Fruit fly (Drosophila melanogaster): Measurements from ENCODE around the gene Scsalpha1.

The Scsalpha1 gene

DNA sequence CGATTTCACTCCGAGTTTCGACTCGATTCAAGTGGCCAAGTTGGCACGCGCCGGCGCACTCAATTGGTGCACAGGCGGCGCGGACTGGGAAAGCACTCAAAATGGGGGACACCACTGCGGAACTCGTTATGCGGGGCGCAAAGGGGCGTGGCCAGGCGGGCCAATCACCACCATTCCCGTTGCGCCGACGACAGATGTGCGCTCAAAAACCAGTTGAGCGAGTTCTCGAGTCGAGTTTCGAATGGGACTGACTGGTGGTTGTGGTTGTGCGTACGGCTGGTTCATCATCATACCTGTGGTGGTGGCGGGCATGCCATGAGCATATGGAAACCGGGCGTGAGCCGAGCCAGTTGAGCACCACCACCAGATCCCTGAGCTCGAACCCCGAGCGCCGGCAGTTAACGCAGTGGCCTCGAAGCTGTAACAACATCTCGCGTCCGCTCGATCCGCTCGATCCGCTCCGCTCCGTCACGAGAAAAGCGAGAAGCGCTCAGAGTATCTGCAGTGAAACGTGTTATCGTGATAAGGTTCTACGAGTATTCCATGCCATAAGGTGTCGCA is 31.9 kb downstream of the Scsalpha1 start, which contains the start of gene Awh (continued):
- no peak for TF ChIP-seq Blimp-1 (GFP tag; optimal IDR thresholded peaks at IDR 0.05)
- no peak for TF ChIP-seq cyc (GFP tag; optimal IDR thresholded peaks at IDR 0.05)
- no peak for TF ChIP-seq spab (GFP tag; optimal IDR thresholded peaks at IDR 0.05)
- no peak for TF ChIP-seq CG34406 (GFP tag; optimal IDR thresholded peaks at IDR 0.05)
- TF ChIP-seq CG3919 (GFP tag; optimal IDR thresholded peaks at IDR 0.05), result peak; percentile 35
- TF ChIP-seq CG6276 (GFP tag; optimal IDR thresholded peaks at IDR 0.05), result no peak
- TF ChIP-seq lz (GFP tag; optimal IDR thresholded peaks at IDR 0.05), result no peak
- TF ChIP-seq CG15336 (GFP tag; IDR thresholded peaks at IDR 0.05), result peak; percentile 35; the same call in 1 of the 2 replicates
- peak; percentile 34 for TF ChIP-seq CG1621 (tag; optimal IDR thresholded peaks at IDR 0.05)
- TF ChIP-seq CG9139 (GFP tag; optimal IDR thresholded peaks at IDR 0.05), result peak; percentile 13
- no peak for TF ChIP-seq Gug (GFP tag; IDR thresholded peaks at IDR 0.05)
- TF ChIP-seq CG11902 (GFP tag; optimal IDR thresholded peaks at IDR 0.05), result no peak
- no peak for TF ChIP-seq Hr39 (GFP tag; optimal IDR thresholded peaks at IDR 0.05)

DNA sequence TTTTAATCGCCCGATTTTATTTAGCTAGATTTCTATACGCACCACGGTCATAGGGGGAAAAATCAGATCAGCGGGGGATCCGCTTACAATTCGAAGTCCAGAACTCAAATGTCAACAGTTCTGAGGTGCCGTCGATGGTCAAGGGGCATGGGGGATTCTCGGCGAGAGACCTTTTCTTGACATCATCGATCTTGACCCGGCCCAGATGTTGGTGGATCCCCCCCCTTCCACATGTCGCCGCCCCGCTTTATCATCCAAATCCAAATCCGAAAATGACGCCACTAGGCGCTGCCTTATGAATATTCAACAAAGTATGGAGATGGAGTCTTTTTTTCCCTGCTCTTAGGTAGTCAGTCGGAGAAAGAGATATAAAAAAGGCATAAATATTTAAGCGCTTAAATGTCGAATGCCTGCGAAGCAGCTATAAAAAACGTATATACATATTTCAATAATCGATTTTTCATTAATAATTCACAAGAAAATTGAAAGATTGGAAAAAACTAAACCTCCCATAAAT is 33.9 kb downstream of the Scsalpha1 start:
- no peak for TF ChIP-seq svp (GFP tag)
- no peak for TF ChIP-seq achi (GFP tag; optimal IDR thresholded peaks at IDR 0.05)
- TF ChIP-seq dac (GFP tag; optimal IDR thresholded peaks at IDR 0.05), result no peak
- TF ChIP-seq Blimp-1 (GFP tag; optimal IDR thresholded peaks at IDR 0.05), result no peak
- no peak for TF ChIP-seq CG34406 (GFP tag; optimal IDR thresholded peaks at IDR 0.05)
- TF ChIP-seq Sox102F (GFP tag; optimal IDR thresholded peaks at IDR 0.05), result no peak
- no peak for TF ChIP-seq CG7368 (GFP tag; optimal IDR thresholded peaks at IDR 0.05)
- no peak for TF ChIP-seq CG9139 (GFP tag; optimal IDR thresholded peaks at IDR 0.05)
- TF ChIP-seq OdsH (GFP tag; optimal IDR thresholded peaks at IDR 0.05), result no peak

DNA sequence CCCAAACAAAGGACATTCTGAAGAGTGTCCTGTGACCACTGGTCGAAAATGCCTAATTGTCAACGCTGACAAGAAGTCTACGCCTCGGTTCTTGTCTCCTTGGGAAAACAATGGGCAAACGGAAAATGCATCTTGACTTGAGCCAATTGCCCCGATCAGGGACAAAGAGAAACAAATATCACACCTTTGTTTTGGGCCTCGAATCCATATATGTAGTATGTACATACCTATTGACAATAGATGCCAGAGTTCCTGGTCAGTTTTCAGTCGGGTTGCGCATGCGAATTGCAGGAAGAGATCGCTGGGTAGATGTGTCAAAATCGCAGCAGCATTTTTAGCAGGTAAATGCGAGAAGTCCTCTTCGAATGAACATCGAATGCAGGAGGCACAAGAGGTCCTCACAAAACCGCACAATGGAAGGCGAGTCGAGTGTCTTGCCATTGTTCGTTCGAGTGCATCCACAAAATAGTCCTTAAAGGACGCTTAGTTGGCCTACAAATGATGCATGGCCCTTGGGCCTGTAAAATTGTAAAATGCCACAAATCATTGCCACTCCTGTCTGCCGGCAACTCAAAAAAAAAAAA is 34.8 kb downstream of the Scsalpha1 start:
- TF ChIP-seq ss (GFP tag; optimal IDR thresholded peaks at IDR 0.05), result no peak
- no peak for TF ChIP-seq Sox14 (GFP tag; optimal IDR thresholded peaks at IDR 0.05)
- TF ChIP-seq salr (GFP tag; optimal IDR thresholded peaks at IDR 0.05), result no peak
- TF ChIP-seq achi (GFP tag; optimal IDR thresholded peaks at IDR 0.05), result no peak
- no peak for TF ChIP-seq svp (GFP tag)
- no peak for TF ChIP-seq CG1621 (tag; optimal IDR thresholded peaks at IDR 0.05)
- TF ChIP-seq CG32006 (GFP tag; optimal IDR thresholded peaks at IDR 0.05), result no peak
- TF ChIP-seq Smox (GFP tag; optimal IDR thresholded peaks at IDR 0.05), result no peak
- TF ChIP-seq CG7368 (GFP tag; optimal IDR thresholded peaks at IDR 0.05), result no peak
- TF ChIP-seq Ets96B (tag; optimal IDR thresholded peaks at IDR 0.05), result no peak

DNA sequence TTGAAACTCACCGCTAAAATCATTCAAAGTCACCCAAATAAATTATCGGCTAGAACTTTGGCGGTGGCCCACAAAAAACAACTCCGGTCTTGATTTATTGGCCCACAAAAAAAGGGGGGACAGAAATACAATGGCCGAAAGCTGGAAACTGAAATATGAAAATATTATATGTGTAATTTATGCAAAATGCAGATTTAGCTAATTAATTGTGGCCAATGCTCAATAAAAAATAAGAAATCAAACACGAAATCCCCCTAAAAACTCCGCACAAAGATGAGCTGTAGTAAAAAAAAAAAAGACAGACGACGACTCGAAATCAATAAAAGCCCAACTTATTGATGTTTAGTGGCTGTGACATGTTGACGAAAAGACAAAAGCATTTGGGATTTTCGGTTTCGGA is 35.8 kb downstream of the Scsalpha1 start:
- no peak for TF ChIP-seq ss (GFP tag; optimal IDR thresholded peaks at IDR 0.05)
- TF ChIP-seq CG3032 (tag; optimal IDR thresholded peaks at IDR 0.05), result no peak
- no peak for TF ChIP-seq CG6163 (GFP tag; IDR thresholded peaks at IDR 0.05)
- TF ChIP-seq Ets21C (GFP tag; optimal IDR thresholded peaks at IDR 0.05), result no peak
- TF ChIP-seq Hr39 (GFP tag; optimal IDR thresholded peaks at IDR 0.05), result no peak
- TF ChIP-seq dac (GFP tag; optimal IDR thresholded peaks at IDR 0.05), result no peak
- no peak for TF ChIP-seq topi (GFP tag; optimal IDR thresholded peaks at IDR 0.05)
- no peak for TF ChIP-seq CG6792 (GFP tag; optimal IDR thresholded peaks at IDR 0.05)
- TF ChIP-seq CG32006 (GFP tag; optimal IDR thresholded peaks at IDR 0.05), result no peak
- TF ChIP-seq CG3919 (GFP tag; optimal IDR thresholded peaks at IDR 0.05), result no peak
- no peak for TF ChIP-seq Sox15 (GFP tag; optimal IDR thresholded peaks at IDR 0.05)
- no peak for TF ChIP-seq spab (GFP tag; optimal IDR thresholded peaks at IDR 0.05)
- no peak for TF ChIP-seq vri (GFP tag; optimal IDR thresholded peaks at IDR 0.05)
- TF ChIP-seq Ets96B (tag; optimal IDR thresholded peaks at IDR 0.05), result no peak
- no peak for TF ChIP-seq CG11762 (GFP tag; optimal IDR thresholded peaks at IDR 0.05; ENCODE audit: insufficient read depth)
